Fruit fly (Drosophila melanogaster): ENCODE results near the gene RecQ5.
A peak's percentile ranks its signal among the peaks of the same experiment; 100 is the strongest.

The RecQ5 gene

dm6 chr3L:14617511-14618217, 14.2 kb downstream of the RecQ5 start:
- TF ChIP-seq dmrt93B (GFP tag; optimal IDR thresholded peaks at IDR 0.05) (no peak), Hr78 (GFP tag; optimal IDR thresholded peaks at IDR 0.05) (no peak), HLH106 (tag; optimal IDR thresholded peaks at IDR 0.05) (no peak), Abd-B (GFP tag; optimal IDR thresholded peaks at IDR 0.05) (no peak), woc (GFP tag; optimal IDR thresholded peaks at IDR 0.05) (no peak), CrebA (GFP tag; optimal IDR thresholded peaks at IDR 0.05; ENCODE audit: borderline replicate concordance) (no peak), Hnf4 (GFP tag; optimal IDR thresholded peaks at IDR 0.05) (no peak), Vsx2 (GFP tag; optimal IDR thresholded peaks at IDR 0.05; ENCODE audit: partially characterized antibody) (no peak), foxo (GFP tag; optimal IDR thresholded peaks at IDR 0.05) (no peak), jim (GFP tag; optimal IDR thresholded peaks at IDR 0.05) (no peak), h (GFP tag; optimal IDR thresholded peaks at IDR 0.05) (no peak), GATAd (GFP tag; optimal IDR thresholded peaks at IDR 0.05) (no peak), Dfd (GFP tag; optimal IDR thresholded peaks at IDR 0.05) (no peak), sv (GFP tag; optimal IDR thresholded peaks at IDR 0.05) (no peak), Sp1 (GFP tag; optimal IDR thresholded peaks at IDR 0.05) (no peak), pan (optimal IDR thresholded peaks at IDR 0.05) (no peak), tai (GFP tag; optimal IDR thresholded peaks at IDR 0.05) (no peak), Rel (GFP tag; optimal IDR thresholded peaks at IDR 0.05) (no peak), Rel (tag; optimal IDR thresholded peaks at IDR 0.05) (no peak), Mio (GFP tag; optimal IDR thresholded peaks at IDR 0.05) (no peak), usp (GFP tag; optimal IDR thresholded peaks at IDR 0.05) (no peak)

dm6 chr3L:14616085-14617026, 15.5 kb downstream of the RecQ5 start:
- TF ChIP-seq Dfd (GFP tag; optimal IDR thresholded peaks at IDR 0.05) (no peak), rgr (GFP tag; optimal IDR thresholded peaks at IDR 0.05) (peak; percentile 4), Sp1 (GFP tag; optimal IDR thresholded peaks at IDR 0.05) (no peak), CG9705 (GFP tag; optimal IDR thresholded peaks at IDR 0.05) (no peak), dl (GFP tag; optimal IDR thresholded peaks at IDR 0.05; ENCODE audit: insufficient read depth in 1 of 2, partially characterized antibody in 2 of 2) (no peak), lola (GFP tag; optimal IDR thresholded peaks at IDR 0.05) (no peak), sage (GFP tag; optimal IDR thresholded peaks at IDR 0.05) (no peak), ey (GFP tag; optimal IDR thresholded peaks at IDR 0.05) (no peak), Hnf4 (GFP tag; optimal IDR thresholded peaks at IDR 0.05) (no peak), tai (GFP tag; optimal IDR thresholded peaks at IDR 0.05) (no peak), HLH106 (tag; optimal IDR thresholded peaks at IDR 0.05) (peak; percentile 11), psq (GFP tag; optimal IDR thresholded peaks at IDR 0.05) (peak; percentile 12), Rel (GFP tag; optimal IDR thresholded peaks at IDR 0.05) (no peak), Rel (tag; optimal IDR thresholded peaks at IDR 0.05) (no peak), Vsx2 (GFP tag; optimal IDR thresholded peaks at IDR 0.05; ENCODE audit: partially characterized antibody) (no peak), N (GFP tag; optimal IDR thresholded peaks at IDR 0.05) (no peak)

dm6 chr3L:14615187-14615586, 16.7 kb downstream of the RecQ5 start:
- no peak for TF ChIP-seq Dfd (GFP tag; optimal IDR thresholded peaks at IDR 0.05)
- TF ChIP-seq CG32264 (GFP tag; optimal IDR thresholded peaks at IDR 0.05), result peak; percentile 7
- TF ChIP-seq brk (GFP tag; optimal IDR thresholded peaks at IDR 0.05), result peak; percentile 18
- peak; percentile 44 for TF ChIP-seq HLH106 (tag; optimal IDR thresholded peaks at IDR 0.05)
- no peak for TF ChIP-seq fru (GFP tag; optimal IDR thresholded peaks at IDR 0.05)
- TF ChIP-seq Sp1 (GFP tag; optimal IDR thresholded peaks at IDR 0.05), result peak; percentile 27
- no peak for TF ChIP-seq woc (GFP tag; optimal IDR thresholded peaks at IDR 0.05)
- peak; percentile 20 for TF ChIP-seq psq (GFP tag; optimal IDR thresholded peaks at IDR 0.05)
- peak in 1 of 2 experiments; percentile 19 for TF ChIP-seq foxo (GFP tag; optimal IDR thresholded peaks at IDR 0.05)
- TF ChIP-seq dsf (GFP tag; optimal IDR thresholded peaks at IDR 0.05; ENCODE audit: borderline replicate concordance), result no peak
- TF ChIP-seq rgr (GFP tag; optimal IDR thresholded peaks at IDR 0.05), result peak; percentile 54
- TF ChIP-seq dl (GFP tag; optimal IDR thresholded peaks at IDR 0.05; ENCODE audit: insufficient read depth in 1 of 2, partially characterized antibody in 2 of 2), result no peak
- no peak for TF ChIP-seq N (GFP tag; optimal IDR thresholded peaks at IDR 0.05)
- no peak for TF ChIP-seq Hr83 (GFP tag; optimal IDR thresholded peaks at IDR 0.05; ENCODE audit: poor library complexity, severe bottlenecking)
- peak; percentile 27 for TF ChIP-seq OdsH (GFP tag; optimal IDR thresholded peaks at IDR 0.05)
- TF ChIP-seq Hr78 (GFP tag; optimal IDR thresholded peaks at IDR 0.05), result no peak
- peak; percentile 23 for TF ChIP-seq br (GFP tag; optimal IDR thresholded peaks at IDR 0.05)
- peak; percentile 44 for TF ChIP-seq sage (GFP tag; optimal IDR thresholded peaks at IDR 0.05)
- TF ChIP-seq lola (GFP tag; optimal IDR thresholded peaks at IDR 0.05), result no peak
- no peak for TF ChIP-seq sv (GFP tag; optimal IDR thresholded peaks at IDR 0.05)
- TF ChIP-seq pan (optimal IDR thresholded peaks at IDR 0.05), result no peak
- TF ChIP-seq CrebA (GFP tag; optimal IDR thresholded peaks at IDR 0.05; ENCODE audit: borderline replicate concordance), result no peak
- TF ChIP-seq ey (GFP tag; optimal IDR thresholded peaks at IDR 0.05), result no peak
- TF ChIP-seq h (GFP tag; optimal IDR thresholded peaks at IDR 0.05), result peak; percentile 14
- TF ChIP-seq Mio (GFP tag; optimal IDR thresholded peaks at IDR 0.05), result no peak
- no peak for TF ChIP-seq Rel (GFP tag; optimal IDR thresholded peaks at IDR 0.05)
- TF ChIP-seq Rel (tag; optimal IDR thresholded peaks at IDR 0.05), result no peak
- TF ChIP-seq usp (GFP tag; optimal IDR thresholded peaks at IDR 0.05), result no peak
- TF ChIP-seq Myc (optimal IDR thresholded peaks at IDR 0.05), result no peak
- TF ChIP-seq GATAd (GFP tag; optimal IDR thresholded peaks at IDR 0.05), result no peak
- peak; percentile 15 for TF ChIP-seq dmrt93B (GFP tag; optimal IDR thresholded peaks at IDR 0.05)
- no peak for TF ChIP-seq Abd-B (GFP tag; optimal IDR thresholded peaks at IDR 0.05)

Data from whole organism, wandering third instar larva.